Worm (Caenorhabditis elegans) whole organism, L4/young adult: ENCODE measurements around the gene mrps-18.C.

ENCODE experiments used
- dao-5 ChIP-seq: sonication (generic microtip); optimal IDR thresholded peaks from 2 replicates; lab custom pipeline; 2016; ENCODE audit warnings: missing genotype, missing genetic modification characterization, moderate library complexity, missing compliant biosample characterization
- him-1 ChIP-seq: sonication (generic microtip); optimal IDR thresholded peaks from 2 replicates; lab custom pipeline; 2016; ENCODE audit warnings: missing genotype, missing genetic modification reagents, missing genetic modification characterization, missing compliant biosample characterization

- TF ChIP-seq him-1 (tag; lab: Kevin White, UChicago) (no peak), dao-5 (tag; lab: Kevin White, UChicago) (no peak)
These were observed 10.4 kb downstream of the mrps-18.C start, which contains the start of gene F41G3.5 for ce11 chrII:6746404-6746803.
